Fruit fly (Drosophila melanogaster): Measurements from ENCODE around the gene Trc8.

Gene Trc8

dm6 chr3R:29489209-29489608 is 14.4 kb downstream of the Trc8 start, which contains the start of the genes CG2321 and CG2006 (continued):
- TF ChIP-seq Dad (GFP tag; optimal IDR thresholded peaks at IDR 0.05) (no peak), Side (GFP tag; optimal IDR thresholded peaks at IDR 0.05) (peak; percentile 22), sqz (GFP tag; optimal IDR thresholded peaks at IDR 0.05) (no peak), Neu2 (GFP tag; optimal IDR thresholded peaks at IDR 0.05; ENCODE audit: borderline replicate concordance) (no peak), cato (GFP tag; optimal IDR thresholded peaks at IDR 0.05; ENCODE audit: borderline replicate concordance) (no peak), CG7271 (tag; optimal IDR thresholded peaks at IDR 0.05) (peak; percentile 32), CG1647 (GFP tag; optimal IDR thresholded peaks at IDR 0.05) (peak; percentile 29), ftz-f1 (GFP tag; optimal IDR thresholded peaks at IDR 0.05) (peak; percentile 41), hb (GFP tag; IDR thresholded peaks at IDR 0.05; ENCODE audit: partially characterized antibody) (no peak), CG17359 (tag; optimal IDR thresholded peaks at IDR 0.05) (peak; percentile 1), CG13775 (GFP tag; optimal IDR thresholded peaks at IDR 0.05) (peak; percentile 47), CG1832 (GFP tag; optimal IDR thresholded peaks at IDR 0.05) (no peak), CG15601 (tag; optimal IDR thresholded peaks at IDR 0.05) (peak; percentile 26), CG15696 (tag; optimal IDR thresholded peaks at IDR 0.05) (peak; percentile 62), Gug (GFP tag; IDR thresholded peaks at IDR 0.05) (peak; percentile 57; the same call in 3 of the 4 replicates), cg (GFP tag; optimal IDR thresholded peaks at IDR 0.05) (no peak), CG8478 (optimal IDR thresholded peaks at IDR 0.05) (no peak), zf30C (GFP tag; optimal IDR thresholded peaks at IDR 0.05) (no peak), Hsf (GFP tag; optimal IDR thresholded peaks at IDR 0.05) (peak; percentile 65), HLH3B (GFP tag; IDR thresholded peaks at IDR 0.05) (peak; percentile 47; the same call in 1 of the 2 replicates), CG14441 (GFP tag; IDR thresholded peaks at IDR 0.05) (peak; percentile 36; the same call in 1 of the 2 replicates), lola (GFP tag; optimal IDR thresholded peaks at IDR 0.05) (peak in 1 of 3 experiments; percentile 57), CG9727 (GFP tag; optimal IDR thresholded peaks at IDR 0.05) (peak; percentile 8), CG16863 (GFP tag; optimal IDR thresholded peaks at IDR 0.05) (no peak), hbn (GFP tag; IDR thresholded peaks at IDR 0.05; ENCODE audit: partially characterized antibody) (peak; percentile 65), tna (GFP tag; IDR thresholded peaks at IDR 0.05; ENCODE audit: partially characterized antibody) (0 out of 2 replicates have a peak, but pooled peaks have one; percentile 35), BtbVII (GFP tag; optimal IDR thresholded peaks at IDR 0.05) (no peak), tgo (GFP tag; IDR thresholded peaks at IDR 0.05) (peak; percentile 20; the same call in 1 of the 3 replicates), unpg (GFP tag; optimal IDR thresholded peaks at IDR 0.05) (no peak), CG6854 (GFP tag; optimal IDR thresholded peaks at IDR 0.05) (no peak), CG12299 (tag; optimal IDR thresholded peaks at IDR 0.05) (peak; percentile 41), pros (GFP tag; optimal IDR thresholded peaks at IDR 0.05) (no peak), fd102C (GFP tag; optimal IDR thresholded peaks at IDR 0.05) (no peak), tap (tag; optimal IDR thresholded peaks at IDR 0.05) (no peak), Hey (tag; optimal IDR thresholded peaks at IDR 0.05) (no peak), Aef1 (GFP tag; IDR thresholded peaks at IDR 0.05) (peak; percentile 49; the same call in 1 of the 3 replicates), CG12155 (GFP tag; optimal IDR thresholded peaks at IDR 0.05) (peak; percentile 59), twi (tag; optimal IDR thresholded peaks at IDR 0.05) (peak; percentile 47), CG30431 (GFP tag; optimal IDR thresholded peaks at IDR 0.05) (no peak), shn (GFP tag; optimal IDR thresholded peaks at IDR 0.05) (peak; percentile 13), CG10267 (tag; optimal IDR thresholded peaks at IDR 0.05) (peak; percentile 64), CG17802 (tag; optimal IDR thresholded peaks at IDR 0.05) (no peak), al (GFP tag; IDR thresholded peaks at IDR 0.05) (peak; percentile 41; the same call in 1 of the 2 replicates), CG32532 (GFP tag; IDR thresholded peaks at IDR 0.05) (peak; percentile 66), CG17568 (GFP tag; optimal IDR thresholded peaks at IDR 0.05) (no peak), Poxn (GFP tag; IDR thresholded peaks at IDR 0.05) (no peak), sens (GFP tag) (peak; percentile 93), CG3281 (GFP tag; optimal IDR thresholded peaks at IDR 0.05) (peak; percentile 51), salm (tag; optimal IDR thresholded peaks at IDR 0.05) (peak; percentile 23), hkb (optimal IDR thresholded peaks at IDR 0.05) (no peak), hkb (GFP tag; IDR thresholded peaks at IDR 0.05) (peak; percentile 53; the same call in 1 of the 2 replicates)
